Fruit fly (Drosophila melanogaster) whole organism, wandering third instar larva: ENCODE data around the gene CG42393.

Experiments used
- Mio ChIP-seq: sonication (Bioruptor generic); optimal IDR thresholded peaks from 2 replicates; lab custom pipeline; 2016; ENCODE audit warnings: missing biosample characterization, missing genetic modification characterization
- sage ChIP-seq: fragments of 200-800 bp; sonication (Bioruptor generic); optimal IDR thresholded peaks from 2 replicates; lab custom pipeline; 2016; ENCODE audit warnings: missing biosample characterization, mild to moderate bottlenecking, missing genetic modification characterization
- sv ChIP-seq: fragments of 200-800 bp; sonication (Bioruptor generic); optimal IDR thresholded peaks from 3 replicates; lab custom pipeline; 2016; ENCODE audit warnings: missing biosample characterization, missing genetic modification characterization

dm6 chr3L:17995203-17996143, 47.1 kb upstream of the CG42393 start:
- no peak for TF ChIP-seq Mio (GFP tag; lab: Kevin White, UChicago)
- no peak for TF ChIP-seq sv (GFP tag; lab: Kevin White, UChicago)
- no peak for TF ChIP-seq sage (GFP tag; lab: Kevin White, UChicago)
